Worm (Caenorhabditis elegans) whole organism, mixed stage, embryonic: ENCODE data around the gene F44E5.2.

Source experiments
- ceh-43 ChIP-seq: fragments of 200-800 bp; sonication (Bioruptor generic); optimal IDR thresholded peaks from 2 replicates; lab custom pipeline; 2018; ENCODE audit warnings: mild to moderate bottlenecking, missing genetic modification characterization, moderate library complexity, missing compliant biosample characterization
- drap-1 ChIP-seq: fragments of 200-800 bp; sonication (Bioruptor generic); optimal IDR thresholded peaks from 3 replicates; lab custom pipeline; 2018; ENCODE audit warnings: mild to moderate bottlenecking, missing genetic modification characterization, missing compliant biosample characterization
- flh-1 ChIP-seq: fragments of 200-800 bp; sonication (Bioruptor generic); optimal IDR thresholded peaks from 2 replicates; lab custom pipeline; 2018; ENCODE audit warnings: mild to moderate bottlenecking, missing genetic modification characterization, moderate library complexity, missing compliant biosample characterization
- ham-2 ChIP-seq: fragments of 200-800 bp; sonication (Bioruptor generic); optimal IDR thresholded peaks from 2 replicates; lab custom pipeline; 2018; ENCODE audit warnings: mild to moderate bottlenecking, missing genetic modification characterization, missing compliant biosample characterization
- mep-1 ChIP-seq: fragments of 150-350 bp; optimal IDR thresholded peaks from 2 replicates; lab custom pipeline; 2017; ENCODE audit warnings: missing biosample characterization, missing genetic modification reagents, missing genetic modification characterization, inconsistent platforms
- nhr-12 ChIP-seq: fragments of 150-350 bp; optimal IDR thresholded peaks from 2 replicates; lab custom pipeline; 2014; ENCODE audit warnings: missing biosample characterization, missing genetic modification characterization
- nhr-237 ChIP-seq: fragments of 150-350 bp; optimal IDR thresholded peaks from 2 replicates; lab custom pipeline; 2014; ENCODE audit warnings: missing biosample characterization, missing genetic modification characterization
- nhr-28 ChIP-seq: fragments of 150-350 bp; optimal IDR thresholded peaks from 2 replicates; lab custom pipeline; 2014; ENCODE audit warnings: missing biosample characterization, missing genetic modification characterization
- pha-4 ChIP-seq: fragments of 150-350 bp; optimal IDR thresholded peaks from 2 replicates; lab custom pipeline; 2018; ENCODE audit warnings: missing biosample characterization, missing genetic modification reagents, missing genetic modification characterization
- unc-39 ChIP-seq: fragments of 150-350 bp; optimal IDR thresholded peaks from 2 replicates; lab custom pipeline; 2014; ENCODE audit warnings: missing biosample characterization, missing genetic modification characterization

DNA sequence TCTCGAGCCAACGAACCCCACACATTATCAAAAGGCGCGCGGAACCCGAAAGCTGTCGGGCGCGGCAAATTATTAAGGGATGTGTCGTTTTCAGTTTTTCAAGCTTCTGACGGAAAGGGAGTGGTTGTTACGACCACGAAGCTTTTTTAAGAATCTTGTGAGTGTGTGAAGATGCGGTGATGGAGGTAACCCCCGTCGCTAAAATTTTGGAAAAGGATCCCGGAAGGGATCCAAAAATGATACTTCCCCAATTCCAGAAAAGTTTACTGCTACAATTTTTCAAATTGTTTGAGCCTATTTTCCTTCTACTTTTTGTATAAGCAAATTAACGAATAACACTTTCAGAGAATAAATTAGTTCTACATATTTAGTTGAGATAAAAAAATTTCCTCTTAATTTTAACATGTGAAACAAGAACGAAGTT is 9.9 kb upstream of the F44E5.2 start:
- no peak for TF ChIP-seq flh-1 (GFP tag; lab: Kevin White, UChicago)
- no peak for TF ChIP-seq mep-1 (tag; lab: Kevin White, UChicago)
- TF ChIP-seq nhr-28 (tag; lab: Kevin White, UChicago): no peak
- no peak for TF ChIP-seq unc-39 (tag; lab: Kevin White, UChicago)
- TF ChIP-seq drap-1 (GFP tag; lab: Kevin White, UChicago): no peak
- TF ChIP-seq nhr-12 (tag; lab: Kevin White, UChicago): no peak
- TF ChIP-seq ceh-43: no peak
- no peak for TF ChIP-seq ham-2
- no peak for TF ChIP-seq nhr-237 (tag; lab: Kevin White, UChicago)
- TF ChIP-seq pha-4: no peak
